Worm (Caenorhabditis elegans) whole organism, young adult: ENCODE results near the gene Y57G11C.43.
A peak's percentile ranks its signal among the peaks of the same experiment; 100 is the strongest.

Experiments used
- F10E7.11 ChIP-seq: sonication (generic microtip); optimal IDR thresholded peaks from 2 replicates; lab custom pipeline; 2017; ENCODE audit warnings: mild to moderate bottlenecking, missing genetic modification characterization, moderate library complexity, missing compliant biosample characterization
- Y56A3A.18 ChIP-seq: fragments of 200-800 bp; sonication (Bioruptor generic); IDR thresholded peaks from 2 replicates; pipeline ENCODE4 v1.3.6; 2022; ENCODE audit warnings: missing genetic modification reagents, missing genetic modification characterization, missing compliant biosample characterization
- ama-1 ChIP-seq, 3 experiments: fragments of 150-350 bp in 1 of 3; sonication (generic microtip) in 2 of 3; optimal IDR thresholded peaks; 2 replicates each; lab custom pipeline; 2014 to 2018; ENCODE audit warnings: missing biosample characterization in 2 of 3, missing genetic modification characterization in 2 of 3, missing genetic modification reagents in 2 of 3
- die-1 ChIP-seq: sonication (generic microtip); optimal IDR thresholded peaks from 2 replicates; lab custom pipeline; 2016; ENCODE audit warnings: missing genotype, mild to moderate bottlenecking, missing genetic modification characterization, missing compliant biosample characterization
- hmg-1.2 ChIP-seq: fragments of 200-800 bp; sonication (Bioruptor generic); IDR thresholded peaks from 2 replicates; pipeline ENCODE4 v1.3.6; 2022; ENCODE audit warnings: missing genetic modification reagents, missing genetic modification characterization, missing compliant biosample characterization
- nhr-120 ChIP-seq: fragments of 200-800 bp; sonication (Bioruptor generic); IDR thresholded peaks from 2 replicates; pipeline ENCODE4 v1.3.6; 2022; ENCODE audit warnings: missing genetic modification characterization, missing compliant biosample characterization
- pha-4 ChIP-seq: fragments of 150-350 bp; sonication (generic microtip); optimal IDR thresholded peaks from 2 replicates; lab custom pipeline; 2014; ENCODE audit warnings: missing biosample characterization, missing genetic modification reagents, missing genetic modification characterization
- snpc-4 ChIP-seq, 5 experiments: fragments of 150-350 bp in 1 of 5; sonication (generic microtip) in 4 of 5; optimal IDR thresholded peaks; 2 replicates each; lab custom pipeline; 2014 to 2018; ENCODE audit warnings: missing genetic modification characterization in 5 of 5, missing biosample characterization in 3 of 5, antibody characterized with exemption in 2 of 5, mild to moderate bottlenecking in 2 of 5, missing compliant biosample characterization in 2 of 5, missing genotype in 2 of 5, moderate library complexity in 2 of 5, missing genetic modification reagents in 1 of 5
- tbx-9 ChIP-seq: sonication (generic microtip); optimal IDR thresholded peaks from 2 replicates; lab custom pipeline; 2016; ENCODE audit warnings: borderline replicate concordance, missing genetic modification characterization, inconsistent platforms, missing compliant biosample characterization
- unc-62 ChIP-seq: fragments of 150-350 bp; optimal IDR thresholded peaks from 2 replicates; lab custom pipeline; 2014; ENCODE audit warnings: missing biosample characterization, missing genetic modification reagents, missing genetic modification characterization
- ztf-28 ChIP-seq: fragments of 200-800 bp; sonication (Bioruptor generic); IDR thresholded peaks from 2 replicates; pipeline ENCODE4 v1.3.6; 2022; ENCODE audit warnings: missing genetic modification reagents, missing genetic modification characterization, missing compliant biosample characterization

DNA sequence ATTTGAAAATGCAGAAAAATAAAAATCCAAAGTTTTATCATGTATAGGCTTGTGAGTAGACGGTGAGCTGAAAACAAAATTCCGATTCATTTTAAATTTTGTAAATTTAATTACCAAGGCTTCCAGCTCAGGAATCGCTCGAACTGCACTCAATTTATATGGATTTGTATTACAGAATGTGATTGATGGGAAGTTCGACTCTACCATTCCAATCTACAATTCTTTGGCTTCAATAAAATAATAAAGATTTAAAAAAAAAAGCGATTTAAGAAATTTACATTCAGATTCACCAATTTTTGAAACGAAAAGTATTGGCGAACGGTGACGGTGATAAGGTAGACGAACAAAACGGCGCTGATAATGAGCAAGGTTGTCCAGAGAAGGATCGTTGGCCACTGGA, 1.4 kb downstream of the Y57G11C.43 start:
- TF ChIP-seq snpc-4 (GFP tag; optimal IDR thresholded peaks at IDR 0.05; lab: Kevin White, UChicago) (no peak), snpc-4 (tag; optimal IDR thresholded peaks at IDR 0.05; lab: Kevin White, UChicago) (peak in 1 of 4 experiments; percentile 73), nhr-120 (no peak), die-1 (no peak), unc-62 (GFP tag; lab: Kevin White, UChicago) (no peak), ama-1 (optimal IDR thresholded peaks at IDR 0.05; lab: Kevin White, UChicago) (no peak), ama-1 (GFP tag; optimal IDR thresholded peaks at IDR 0.05; lab: Kevin White, UChicago) (no peak), hmg-1.2 (GFP tag; lab: Robert Waterston, UW) (no peak), ztf-28 (GFP tag; lab: Robert Waterston, UW) (no peak), tbx-9 (tag; lab: Kevin White, UChicago) (no peak), pha-4 (tag; lab: Kevin White, UChicago) (no peak), F10E7.11 (tag; lab: Kevin White, UChicago) (no peak), Y56A3A.18 (GFP tag; lab: Robert Waterston, UW) (no peak)
